Fruit fly (Drosophila melanogaster): ENCODE results near the gene CG6678.

Gene CG6678

dm6 chr3R:21870158-21870971 lies 16.5 kb upstream of the CG6678 start, which contains the start of gene CG31431:
Gene CG31431 (plus strand): TSS chr3R:21870681.
- TF ChIP-seq CG10979 (tag; optimal IDR thresholded peaks at IDR 0.05) (peak; percentile 96), CG15269 (tag; optimal IDR thresholded peaks at IDR 0.05) (peak; percentile 98), ham (GFP tag; IDR thresholded peaks at IDR 0.05) (peak; percentile 85), CG43689 (GFP tag; IDR thresholded peaks at IDR 0.05) (peak; percentile 95), CG6175 (GFP tag; IDR thresholded peaks at IDR 0.05) (peak; percentile 97), unpg (GFP tag; optimal IDR thresholded peaks at IDR 0.05) (peak; percentile 98), Atf-2 (GFP tag; optimal IDR thresholded peaks at IDR 0.05) (peak; percentile 96), CG4360 (GFP tag; IDR thresholded peaks at IDR 0.05) (peak; percentile 81), Sox102F (GFP tag; optimal IDR thresholded peaks at IDR 0.05) (peak; percentile 96), CG14710 (tag; optimal IDR thresholded peaks at IDR 0.05) (peak; percentile 97), CG7357 (GFP tag; IDR thresholded peaks at IDR 0.05) (peak; percentile 93), Dek (tag; optimal IDR thresholded peaks at IDR 0.05) (peak; percentile 97), Hr3 (GFP tag; optimal IDR thresholded peaks at IDR 0.05) (peak; percentile 94), Hand (GFP tag; optimal IDR thresholded peaks at IDR 0.05) (peak; percentile 96), CG10543 (GFP tag; optimal IDR thresholded peaks at IDR 0.05) (peak; percentile 97), her (GFP tag; optimal IDR thresholded peaks at IDR 0.05) (peak; percentile 96), CG17328 (GFP tag; IDR thresholded peaks at IDR 0.05) (peak; percentile 96), fru (optimal IDR thresholded peaks at IDR 0.05) (no peak), gcm2 (GFP tag; optimal IDR thresholded peaks at IDR 0.05) (peak; percentile 89), CG5953 (GFP tag; IDR thresholded peaks at IDR 0.05) (peak; percentile 86), CG2678 (tag; optimal IDR thresholded peaks at IDR 0.05) (peak; percentile 98), croc (GFP tag; conservative IDR thresholded peaks at IDR 0.05) (peak; percentile 94), hth (optimal IDR thresholded peaks at IDR 0.05) (no peak), Elba2 (GFP tag; optimal IDR thresholded peaks at IDR 0.05) (peak; percentile 41), fd96Cb (tag; optimal IDR thresholded peaks at IDR 0.05) (peak; percentile 96), abd-A (tag; optimal IDR thresholded peaks at IDR 0.05) (peak; percentile 71), CG15011 (GFP tag; optimal IDR thresholded peaks at IDR 0.05) (peak; percentile 96), CG10321 (GFP tag; IDR thresholded peaks at IDR 0.05) (peak; percentile 71), CG12744 (GFP tag; optimal IDR thresholded peaks at IDR 0.05) (peak; percentile 95), CG11456 (GFP tag; IDR thresholded peaks at IDR 0.05) (peak; percentile 98), Six4 (GFP tag; optimal IDR thresholded peaks at IDR 0.05) (peak; percentile 96), unc-4 (GFP tag; IDR thresholded peaks at IDR 0.05; ENCODE audit: partially characterized antibody) (no peak), B-H1 (GFP tag; IDR thresholded peaks at IDR 0.05) (peak; percentile 95), cg (GFP tag; optimal IDR thresholded peaks at IDR 0.05) (no peak), Myb (GFP tag; optimal IDR thresholded peaks at IDR 0.05) (peak; percentile 90), grn (GFP tag; optimal IDR thresholded peaks at IDR 0.05) (peak; percentile 99), da (GFP tag; optimal IDR thresholded peaks at IDR 0.05) (peak; percentile 93), CG2116 (GFP tag; optimal IDR thresholded peaks at IDR 0.05) (peak; percentile 75), mld (GFP tag; IDR thresholded peaks at IDR 0.05; ENCODE audit: partially characterized antibody) (no peak), CG32767 (GFP tag; IDR thresholded peaks at IDR 0.05) (peak; percentile 92), pan (optimal IDR thresholded peaks at IDR 0.05) (no peak), pan (GFP tag; optimal IDR thresholded peaks at IDR 0.05 in 1 of 2, IDR thresholded peaks at IDR 0.05 in 1 of 2) (peak in 1 of 2 experiments; percentile 98), sens-2 (GFP tag; IDR thresholded peaks at IDR 0.05) (peak; percentile 93), Vsx1 (GFP tag; optimal IDR thresholded peaks at IDR 0.05) (peak; percentile 91), CG30403 (GFP tag; optimal IDR thresholded peaks at IDR 0.05) (peak; percentile 97), CG11504 (tag; optimal IDR thresholded peaks at IDR 0.05) (peak; percentile 96), CG11398 (GFP tag; optimal IDR thresholded peaks at IDR 0.05) (peak; percentile 96), CG13624 (GFP tag; optimal IDR thresholded peaks at IDR 0.05) (peak; percentile 98), CrebB (tag; optimal IDR thresholded peaks at IDR 0.05) (peak; percentile 97), amos (GFP tag; IDR thresholded peaks at IDR 0.05; ENCODE audit: partially characterized antibody) (no peak)
